Worm (Caenorhabditis elegans) whole organism, late embryonic: ENCODE measurements around the gene fipr-5.

ENCODE experiments used
- C08G9.2 ChIP-seq: sonication (generic microtip); optimal IDR thresholded peaks from 2 replicates; lab custom pipeline; 2016; ENCODE audit warnings: mild to moderate bottlenecking, missing genetic modification characterization, moderate library complexity, missing compliant biosample characterization
- C38D4.7 ChIP-seq: fragments of 200-800 bp; sonication (Bioruptor generic); optimal IDR thresholded peaks from 2 replicates; lab custom pipeline; 2018; ENCODE audit warnings: mild to moderate bottlenecking, missing genetic modification characterization, moderate library complexity, missing compliant biosample characterization
- F13H6.1 ChIP-seq: sonication (generic microtip); optimal IDR thresholded peaks from 2 replicates; lab custom pipeline; 2016; ENCODE audit warnings: missing genetic modification characterization, missing compliant biosample characterization
- K02D7.2 ChIP-seq: sonication (generic microtip); optimal IDR thresholded peaks from 2 replicates; lab custom pipeline; 2017; ENCODE audit warnings: mild to moderate bottlenecking, missing genetic modification characterization, missing compliant biosample characterization
- K09A11.1 ChIP-seq: sonication (generic microtip); optimal IDR thresholded peaks from 2 replicates; lab custom pipeline; 2017; ENCODE audit warnings: antibody characterized with exemption, mild to moderate bottlenecking, missing genetic modification characterization, missing compliant biosample characterization; ENCODE audit not compliant: insufficient read depth
- Y22D7AL.16 ChIP-seq: sonication (generic microtip); optimal IDR thresholded peaks from 2 replicates; lab custom pipeline; 2016; ENCODE audit warnings: missing genetic modification characterization, missing compliant biosample characterization
- ahr-1 ChIP-seq: sonication (generic microtip); optimal IDR thresholded peaks from 2 replicates; lab custom pipeline; 2016; ENCODE audit warnings: missing genetic modification characterization, missing compliant biosample characterization
- ama-1 ChIP-seq: fragments of 150-350 bp; optimal IDR thresholded peaks from 2 replicates; lab custom pipeline; 2014
- ceh-18 ChIP-seq: sonication (generic microtip); optimal IDR thresholded peaks from 2 replicates; lab custom pipeline; 2016; ENCODE audit warnings: missing genetic modification characterization, missing compliant biosample characterization
- ceh-19 ChIP-seq: fragments of 200-800 bp; sonication (Bioruptor generic); optimal IDR thresholded peaks from 2 replicates; lab custom pipeline; 2018; ENCODE audit warnings: mild to moderate bottlenecking, missing genetic modification characterization, missing compliant biosample characterization
- ceh-2 ChIP-seq: sonication (generic microtip); optimal IDR thresholded peaks from 2 replicates; lab custom pipeline; 2016; ENCODE audit warnings: missing genotype, missing genetic modification characterization, missing compliant biosample characterization
- ceh-24 ChIP-seq: sonication (generic microtip); optimal IDR thresholded peaks from 2 replicates; lab custom pipeline; 2016; ENCODE audit warnings: mild to moderate bottlenecking, missing genetic modification characterization, missing compliant biosample characterization
- ceh-45 ChIP-seq: fragments of 200-800 bp; sonication (Bioruptor generic); IDR thresholded peaks from 2 replicates; pipeline ENCODE4 v1.3.6; 2022; ENCODE audit warnings: missing genetic modification reagents, missing genetic modification characterization, missing compliant biosample characterization
- ceh-6 ChIP-seq: fragments of 200-800 bp; sonication (Bioruptor generic); optimal IDR thresholded peaks from 2 replicates; lab custom pipeline; 2018; ENCODE audit warnings: mild to moderate bottlenecking, missing genetic modification characterization, missing compliant biosample characterization
- elt-2 ChIP-seq: sonication (generic microtip); optimal IDR thresholded peaks from 2 replicates; lab custom pipeline; 2016; ENCODE audit warnings: missing genetic modification reagents, missing genetic modification characterization, missing compliant biosample characterization
- elt-4 ChIP-seq: sonication (generic microtip); optimal IDR thresholded peaks from 2 replicates; lab custom pipeline; 2016; ENCODE audit warnings: missing genetic modification characterization, missing compliant biosample characterization
- ets-4 ChIP-seq: sonication (generic microtip); optimal IDR thresholded peaks from 2 replicates; lab custom pipeline; 2016; ENCODE audit warnings: missing genetic modification characterization, missing compliant biosample characterization
- eyg-1 ChIP-seq: sonication (generic microtip); optimal IDR thresholded peaks from 2 replicates; lab custom pipeline; 2016; ENCODE audit warnings: missing genotype, missing genetic modification characterization, missing compliant biosample characterization
- fax-1 ChIP-seq: sonication (generic microtip); optimal IDR thresholded peaks from 2 replicates; lab custom pipeline; 2016; ENCODE audit warnings: missing genotype, missing genetic modification characterization, missing compliant biosample characterization
- hlh-13 ChIP-seq: fragments of 200-800 bp; sonication (Bioruptor generic); optimal IDR thresholded peaks from 2 replicates; lab custom pipeline; 2018; ENCODE audit warnings: mild to moderate bottlenecking, missing genetic modification characterization, missing compliant biosample characterization
- hlh-30 ChIP-seq: sonication (generic microtip); optimal IDR thresholded peaks from 2 replicates; lab custom pipeline; 2017; ENCODE audit warnings: antibody characterized with exemption, missing genetic modification characterization, missing compliant biosample characterization; ENCODE audit not compliant: insufficient read depth
- hlh-6 ChIP-seq: sonication (generic microtip); optimal IDR thresholded peaks from 2 replicates; lab custom pipeline; 2016; ENCODE audit warnings: missing genotype, missing genetic modification characterization, missing compliant biosample characterization
- lim-6 ChIP-seq: sonication (generic microtip); optimal IDR thresholded peaks from 2 replicates; lab custom pipeline; 2016; ENCODE audit warnings: missing genetic modification characterization, missing compliant biosample characterization
- lin-11 ChIP-seq: fragments of 200-800 bp; sonication (Bioruptor generic); optimal IDR thresholded peaks from 2 replicates; lab custom pipeline; 2018; ENCODE audit warnings: mild to moderate bottlenecking, missing genetic modification characterization, missing compliant biosample characterization
- madf-2 ChIP-seq: sonication (generic microtip); optimal IDR thresholded peaks from 2 replicates; lab custom pipeline; 2017; ENCODE audit warnings: missing genetic modification characterization, missing compliant biosample characterization
- mec-3 ChIP-seq: sonication (generic microtip); optimal IDR thresholded peaks from 2 replicates; lab custom pipeline; 2016; ENCODE audit warnings: borderline replicate concordance, missing genetic modification characterization, missing compliant biosample characterization
- nfya-1 ChIP-seq: sonication (generic microtip); optimal IDR thresholded peaks from 2 replicates; lab custom pipeline; 2017; ENCODE audit warnings: missing genetic modification characterization, mild to moderate bottlenecking, missing compliant biosample characterization, antibody characterized with exemption, moderate library complexity
- nhr-232 ChIP-seq: sonication (generic microtip); optimal IDR thresholded peaks from 2 replicates; lab custom pipeline; 2016; ENCODE audit warnings: missing genetic modification characterization, missing compliant biosample characterization
- pag-3 ChIP-seq: sonication (generic microtip); optimal IDR thresholded peaks from 2 replicates; lab custom pipeline; 2016; ENCODE audit warnings: missing compliant biosample characterization, missing genetic modification characterization, borderline replicate concordance
- pat-9 ChIP-seq: fragments of 200-800 bp; sonication (Bioruptor generic); optimal IDR thresholded peaks from 2 replicates; lab custom pipeline; 2018; ENCODE audit warnings: mild to moderate bottlenecking, missing genetic modification characterization, moderate library complexity, missing compliant biosample characterization
- pax-1 ChIP-seq: fragments of 150-350 bp; optimal IDR thresholded peaks from 2 replicates; lab custom pipeline; 2014; ENCODE audit warnings: missing biosample characterization, missing genetic modification characterization
- pha-2 ChIP-seq: sonication (generic microtip); optimal IDR thresholded peaks from 2 replicates; lab custom pipeline; 2017; ENCODE audit warnings: mild to moderate bottlenecking, missing genetic modification characterization, missing compliant biosample characterization
- pha-4 ChIP-seq: fragments of 150-350 bp; optimal IDR thresholded peaks from 2 replicates; lab custom pipeline; 2018; ENCODE audit warnings: missing biosample characterization, missing genetic modification reagents, missing genetic modification characterization
- pqm-1 ChIP-seq: sonication (generic microtip); optimal IDR thresholded peaks from 2 replicates; lab custom pipeline; 2016; ENCODE audit warnings: missing genetic modification characterization, missing compliant biosample characterization
- ref-2 ChIP-seq: sonication (generic microtip); optimal IDR thresholded peaks from 2 replicates; lab custom pipeline; 2016; ENCODE audit warnings: missing genetic modification characterization, missing compliant biosample characterization
- sox-2 ChIP-seq: fragments of 200-800 bp; sonication (Bioruptor generic); IDR thresholded peaks from 2 replicates; pipeline ENCODE4 v1.3.6; 2022; ENCODE audit warnings: missing genetic modification reagents, missing genetic modification characterization, missing compliant biosample characterization
- syd-9 ChIP-seq: sonication (generic microtip); optimal IDR thresholded peaks from 2 replicates; lab custom pipeline; 2016; ENCODE audit warnings: mild to moderate bottlenecking, missing genetic modification characterization, moderate library complexity, missing compliant biosample characterization
- tbx-7 ChIP-seq: sonication (generic microtip); optimal IDR thresholded peaks from 2 replicates; lab custom pipeline; 2016; ENCODE audit warnings: missing genotype, missing genetic modification characterization, missing compliant biosample characterization
- ttx-3 ChIP-seq: sonication (generic microtip); optimal IDR thresholded peaks from 2 replicates; lab custom pipeline; 2016; ENCODE audit warnings: missing genetic modification reagents, missing genetic modification characterization, missing compliant biosample characterization
- unc-42 ChIP-seq: sonication (generic microtip); optimal IDR thresholded peaks from 2 replicates; lab custom pipeline; 2016; ENCODE audit warnings: missing genotype, missing genetic modification characterization, missing compliant biosample characterization
- unc-55 ChIP-seq: sonication (generic microtip); optimal IDR thresholded peaks from 2 replicates; lab custom pipeline; 2017; ENCODE audit warnings: missing biosample characterization, missing genetic modification reagents, missing genetic modification characterization
- unc-86 ChIP-seq: sonication (generic microtip); optimal IDR thresholded peaks from 2 replicates; lab custom pipeline; 2016; ENCODE audit warnings: missing genetic modification characterization, missing compliant biosample characterization
- zip-5 ChIP-seq: sonication (generic microtip); optimal IDR thresholded peaks from 2 replicates; lab custom pipeline; 2016; ENCODE audit warnings: missing genetic modification characterization, missing compliant biosample characterization
- ztf-16 ChIP-seq: sonication (generic microtip); optimal IDR thresholded peaks from 2 replicates; lab custom pipeline; 2017; ENCODE audit warnings: missing genetic modification characterization, missing compliant biosample characterization

Gene fipr-5

ce11 chrV:10191242-10191641, 30.0 kb downstream of the fipr-5 start:
- TF ChIP-seq tbx-7 (tag; lab: Kevin White, UChicago) = no peak
- TF ChIP-seq, all 69 proteins: peak for 0

DNA sequence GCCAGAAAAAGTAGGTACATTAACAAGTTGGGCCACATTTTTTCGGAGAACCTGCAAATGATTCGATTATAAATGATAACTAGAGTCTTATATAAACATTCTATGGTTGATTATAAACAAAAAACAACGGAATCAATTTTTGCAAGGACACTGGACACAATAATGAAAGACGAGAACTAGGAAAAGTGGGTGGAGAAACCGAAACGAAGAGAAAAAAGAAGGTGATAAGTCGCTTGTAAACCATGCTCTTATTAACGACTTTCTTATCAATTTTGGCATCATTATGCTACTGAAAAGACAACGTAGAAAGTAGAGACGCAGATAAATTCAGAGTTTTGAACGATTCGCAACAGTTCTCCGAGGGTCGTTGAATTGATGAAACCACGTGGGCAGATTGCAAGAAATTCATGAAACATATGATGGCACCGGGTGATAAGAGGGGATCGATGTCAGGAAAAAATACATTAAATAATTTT, 31.1 kb downstream of the fipr-5 start, which contains the start of gene ZK856.5:
Gene ZK856.5 (minus strand): TSS at position 51 of the 476 bp plus-strand sequence.
- no peak for TF ChIP-seq ztf-16 (tag; lab: Kevin White, UChicago)
- no peak for TF ChIP-seq ama-1 (lab: Kevin White, UChicago)
- no peak for TF ChIP-seq C08G9.2 (tag; lab: Kevin White, UChicago)
- no peak for TF ChIP-seq elt-4
- TF ChIP-seq ahr-1 (tag; lab: Kevin White, UChicago) = no peak
- TF ChIP-seq elt-2 (tag; lab: Kevin White, UChicago) = peak; percentile 44

DNA sequence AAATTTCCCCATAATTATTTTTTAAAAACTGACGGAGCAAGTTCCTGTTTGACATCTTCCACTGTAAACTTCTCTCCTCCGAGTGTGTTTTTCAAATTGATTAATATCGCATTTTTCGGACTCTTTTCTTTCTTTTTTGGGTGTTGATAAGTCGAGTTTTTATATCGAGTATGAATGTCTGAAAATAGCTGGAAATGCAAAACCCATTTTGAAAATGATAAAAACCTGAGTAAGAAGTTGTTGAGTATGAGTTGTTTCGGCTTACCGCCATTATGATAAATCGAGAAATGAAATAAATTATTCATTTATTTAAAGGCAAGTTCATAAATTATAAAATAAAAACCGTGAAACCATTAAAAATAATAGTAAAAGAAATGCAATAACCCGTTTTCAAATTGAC, 35.5 kb downstream of the fipr-5 start, which contains the start of gene ZK856.18:
Gene ZK856.18 (minus strand): TSS at position 289 of the 400 bp plus-strand sequence.
- no peak for TF ChIP-seq nhr-232
- no peak for TF ChIP-seq ceh-6 (GFP tag; lab: Kevin White, UChicago)
- no peak for TF ChIP-seq zip-5 (tag; lab: Kevin White, UChicago)
- no peak for TF ChIP-seq Y22D7AL.16 (tag; lab: Kevin White, UChicago)
- TF ChIP-seq hlh-13 = no peak
- no peak for TF ChIP-seq madf-2 (tag; lab: Kevin White, UChicago)
- TF ChIP-seq F13H6.1 (tag; lab: Kevin White, UChicago) = no peak
- no peak for TF ChIP-seq ztf-16 (tag; lab: Kevin White, UChicago)
- TF ChIP-seq ceh-18 (tag; lab: Kevin White, UChicago) = no peak
- TF ChIP-seq elt-4 = no peak
- no peak for TF ChIP-seq unc-42 (tag; lab: Kevin White, UChicago)
- no peak for TF ChIP-seq eyg-1
- TF ChIP-seq sox-2 = no peak
- no peak for TF ChIP-seq pag-3

ce11 chrV:10183810-10184209, 37.4 kb downstream of the fipr-5 start:
- TF ChIP-seq pat-9 (no peak), ceh-24 (tag; lab: Kevin White, UChicago) (no peak), lim-6 (tag; lab: Kevin White, UChicago) (no peak), mec-3 (no peak), unc-42 (tag; lab: Kevin White, UChicago) (no peak), C38D4.7 (GFP tag; lab: Kevin White, UChicago) (no peak), ceh-18 (tag; lab: Kevin White, UChicago) (no peak), ztf-16 (tag; lab: Kevin White, UChicago) (no peak), hlh-6 (no peak), F13H6.1 (tag; lab: Kevin White, UChicago) (no peak), pax-1 (tag; lab: Kevin White, UChicago) (no peak), K02D7.2 (tag; lab: Kevin White, UChicago) (no peak), ref-2 (tag; lab: Kevin White, UChicago) (no peak), pha-4 (tag; lab: Kevin White, UChicago) (no peak), K09A11.1 (tag; lab: Kevin White, UChicago) (no peak), lin-11 (no peak), ets-4 (tag; lab: Kevin White, UChicago) (no peak), nfya-1 (tag; lab: Kevin White, UChicago) (no peak), ttx-3 (tag; lab: Kevin White, UChicago) (no peak)

DNA sequence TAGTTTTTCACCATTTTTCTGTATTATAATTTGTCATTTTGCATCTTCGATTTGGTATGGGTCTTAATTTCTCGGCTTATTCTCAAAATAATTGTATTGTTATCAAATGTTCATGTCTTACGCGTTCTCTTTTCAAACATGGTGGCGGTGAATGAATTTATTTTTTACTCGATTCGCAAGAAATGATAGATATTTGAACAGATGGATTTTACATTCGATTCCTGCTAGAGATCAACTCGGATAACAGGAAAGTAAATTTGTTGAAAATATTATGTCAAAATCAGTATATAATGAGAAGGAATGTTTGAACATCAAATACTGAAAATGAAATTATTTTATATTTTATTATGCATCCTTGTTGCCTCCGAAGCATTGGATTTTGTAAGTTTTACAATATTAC, 38.2 kb downstream of the fipr-5 start, which contains the start of gene ZK856.4:
Gene ZK856.4 (plus strand): TSS at position 301 of the 400 bp plus-strand sequence.
- TF ChIP-seq ceh-2 (tag; lab: Kevin White, UChicago) (no peak), fax-1 (tag; lab: Kevin White, UChicago) (no peak), hlh-30 (no peak), nhr-232 (no peak), pqm-1 (no peak), pha-4 (tag; lab: Kevin White, UChicago) (no peak), mec-3 (no peak), unc-55 (GFP tag; lab: Kevin White, UChicago) (no peak), unc-86 (tag; lab: Kevin White, UChicago) (no peak), Y22D7AL.16 (tag; lab: Kevin White, UChicago) (no peak), syd-9 (no peak), F13H6.1 (tag; lab: Kevin White, UChicago) (no peak), hlh-13 (no peak), K02D7.2 (tag; lab: Kevin White, UChicago) (no peak), pha-2 (tag; lab: Kevin White, UChicago) (no peak), tbx-7 (tag; lab: Kevin White, UChicago) (no peak), ceh-19 (GFP tag; lab: Kevin White, UChicago) (no peak), hlh-6 (no peak), ceh-45 (GFP tag; lab: Robert Waterston, UW) (no peak)
